Worm (Caenorhabditis elegans): ENCODE measurements around the gene puf-5.

puf-5 gene

DNA sequence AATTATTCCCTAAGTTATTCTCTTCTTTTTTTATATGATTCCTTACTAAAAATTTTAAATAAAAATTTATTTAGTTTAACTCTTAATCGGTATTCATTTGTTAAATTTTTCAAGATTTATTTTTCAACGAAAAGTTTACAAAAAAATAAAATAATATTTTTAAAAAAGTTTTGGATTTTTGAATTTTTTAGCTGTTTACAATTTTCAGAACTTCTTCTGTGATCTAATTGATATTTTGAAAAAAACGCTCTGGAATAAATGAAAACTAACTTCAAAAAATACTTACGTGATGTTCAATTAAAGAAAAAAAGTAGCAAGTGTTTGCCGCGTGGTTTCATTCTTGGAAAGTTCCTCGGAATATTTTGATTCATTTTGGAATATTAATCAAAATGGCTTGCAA, 30.0 kb upstream of the puf-5 start, which contains the start of gene decr-1.2:
decr-1.2 (plus strand) TSS at position 301 of the 400 bp plus-strand sequence.
- TF ChIP-seq aha-1 (tag) (no peak), daf-19 (GFP tag; conservative IDR thresholded peaks at IDR 0.05) (no peak), mdl-1 (tag; optimal IDR thresholded peaks at IDR 0.05) (no peak), attf-4 (tag; optimal IDR thresholded peaks at IDR 0.05) (no peak), ceh-82 (tag; optimal IDR thresholded peaks at IDR 0.05) (no peak), zip-2 (tag; optimal IDR thresholded peaks at IDR 0.05) (no peak), gei-8 (GFP tag; optimal IDR thresholded peaks at IDR 0.05) (no peak), ceh-62 (tag; optimal IDR thresholded peaks at IDR 0.05) (no peak), cey-2 (tag; optimal IDR thresholded peaks at IDR 0.05; ENCODE audit: borderline replicate concordance, insufficient read depth) (no peak), nhr-77 (tag; optimal IDR thresholded peaks at IDR 0.05) (no peak), F26F4.8 (GFP tag; conservative IDR thresholded peaks at IDR 0.05) (no peak), nhr-28 (tag; optimal IDR thresholded peaks at IDR 0.05) (no peak), egl-27 (tag; optimal IDR thresholded peaks at IDR 0.05) (no peak), lin-15B (tag; optimal IDR thresholded peaks at IDR 0.05) (no peak), dmd-6 (GFP tag; IDR thresholded peaks at IDR 0.05) (no peak), spr-1 (tag; optimal IDR thresholded peaks at IDR 0.05) (no peak), daf-8 (GFP tag; IDR thresholded peaks at IDR 0.05) (no peak), hlh-11 (tag; optimal IDR thresholded peaks at IDR 0.05) (no peak)

DNA sequence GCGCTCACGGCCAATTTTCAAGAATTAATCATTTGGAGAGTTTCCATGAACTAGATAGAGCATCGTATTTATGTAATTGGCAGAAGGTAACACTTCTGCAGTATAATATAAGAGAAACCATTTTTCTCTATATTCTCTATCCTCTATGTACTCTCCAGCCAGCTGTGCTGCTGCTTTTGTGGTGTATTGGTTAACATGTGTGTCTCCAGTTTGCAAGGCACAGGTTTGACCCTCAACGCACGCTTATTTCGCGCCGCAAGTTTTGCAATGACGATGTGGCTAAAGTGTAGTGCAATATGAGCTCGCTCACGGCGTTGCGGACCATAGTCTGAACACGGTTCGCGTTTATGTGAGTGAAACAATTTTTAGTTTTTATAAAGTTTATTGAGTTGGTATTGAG, 28.4 kb upstream of the puf-5 start:
- TF ChIP-seq rbr-2 (tag; optimal IDR thresholded peaks at IDR 0.05) (peak; percentile 59), nhr-25 (tag; optimal IDR thresholded peaks at IDR 0.05; ENCODE audit: borderline replicate concordance, insufficient read depth) (no peak), attf-4 (tag; optimal IDR thresholded peaks at IDR 0.05) (no peak), nhr-41 (GFP tag; IDR thresholded peaks at IDR 0.05) (peak; percentile 53; the same call in 1 of the 2 replicates), daf-12 (tag; optimal IDR thresholded peaks at IDR 0.05) (no peak), ceh-20 (GFP tag; IDR thresholded peaks at IDR 0.05) (no peak), nhr-102 (tag; optimal IDR thresholded peaks at IDR 0.05) (peak; percentile 54), ceh-32 (tag; optimal IDR thresholded peaks at IDR 0.05; ENCODE audit: poor library complexity) (no peak), lsy-2 (tag; optimal IDR thresholded peaks at IDR 0.05) (no peak), dpl-1 (GFP tag; optimal IDR thresholded peaks at IDR 0.05) (peak; percentile 41), snpc-4 (tag; optimal IDR thresholded peaks at IDR 0.05) (no peak), ces-1 (GFP tag; optimal IDR thresholded peaks at IDR 0.05) (no peak), Y105C5A.15 (GFP tag; IDR thresholded peaks at IDR 0.05) (no peak; the same call in 1 of the 2 replicates), ceh-28 (tag; optimal IDR thresholded peaks at IDR 0.05) (no peak), lin-1 (GFP tag; IDR thresholded peaks at IDR 0.05) (peak; percentile 79), F44E2.7 (GFP tag; IDR thresholded peaks at IDR 0.05) (no peak; the same call in 1 of the 2 replicates), pqm-1 (tag; optimal IDR thresholded peaks at IDR 0.05) (peak; percentile 6), dmd-6 (GFP tag; IDR thresholded peaks at IDR 0.05) (no peak), ceh-82 (tag; optimal IDR thresholded peaks at IDR 0.05) (no peak), lin-38 (GFP tag; IDR thresholded peaks at IDR 0.05) (no peak; the same call in 1 of the 2 replicates), T26A8.4 (GFP tag; IDR thresholded peaks at IDR 0.05) (no peak; the same call in 1 of the 2 replicates), mxl-2 (GFP tag; conservative IDR thresholded peaks at IDR 0.05) (0 out of 2 replicates have a peak, but pooled peaks have one; percentile 65), R02D3.7 (tag; optimal IDR thresholded peaks at IDR 0.05) (peak; percentile 7), cey-2 (tag; optimal IDR thresholded peaks at IDR 0.05; ENCODE audit: borderline replicate concordance, insufficient read depth) (no peak), dmd-9 (GFP tag; IDR thresholded peaks at IDR 0.05) (0 out of 2 replicates have a peak, but pooled peaks have one; percentile 66), ztf-11 (tag; optimal IDR thresholded peaks at IDR 0.05) (no peak), nhr-28 (tag; optimal IDR thresholded peaks at IDR 0.05) (peak; percentile 54), egl-27 (tag; optimal IDR thresholded peaks at IDR 0.05) (no peak), zip-11 (GFP tag; IDR thresholded peaks at IDR 0.05) (peak; percentile 83), daf-16 (GFP tag; optimal IDR thresholded peaks at IDR 0.05) (peak; percentile 54 to 86), daf-16 (tag; optimal IDR thresholded peaks at IDR 0.05) (peak; percentile 77), Y48G9A.11 (GFP tag; IDR thresholded peaks at IDR 0.05) (no peak), Y5F2A.4 (GFP tag; optimal IDR thresholded peaks at IDR 0.05) (peak; percentile 80), arid-1 (GFP tag; conservative IDR thresholded peaks at IDR 0.05) (peak; percentile 91), nhr-10 (tag; optimal IDR thresholded peaks at IDR 0.05) (no peak), ZK546.5 (tag; optimal IDR thresholded peaks at IDR 0.05) (no peak), skn-1 (tag; optimal IDR thresholded peaks at IDR 0.05) (no peak), D1046.2 (GFP tag; IDR thresholded peaks at IDR 0.05) (no peak)

Data from whole organism, L4 larva.